Fruit fly (Drosophila melanogaster) whole organism, embryonic: Measurements from ENCODE around the gene snz.

Source experiments
- Ada2b ChIP-seq: fragments of 200-800 bp; sonication (Bioruptor generic); IDR thresholded peaks from 2 replicates; pipeline ENCODE4 v1.3.6; 2022; ENCODE audit warnings: missing biosample characterization, missing genetic modification characterization
- Aef1 ChIP-seq: fragments of 200-800 bp; sonication (Bioruptor generic); IDR thresholded peaks from 3 replicates; pipeline ENCODE4 v1.3.6; 2022; ENCODE audit warnings: missing biosample characterization, missing genetic modification characterization
- Atf3 ChIP-seq: fragments of 200-800 bp; sonication (Bioruptor generic); optimal IDR thresholded peaks from 3 replicates; lab custom pipeline; 2016; ENCODE audit warnings: missing biosample characterization, missing genetic modification characterization
- Atf6 ChIP-seq: fragments of 200-800 bp; sonication (Bioruptor generic); IDR thresholded peaks from 2 replicates; pipeline ENCODE4 v1.3.6; 2022; ENCODE audit warnings: missing biosample characterization, missing genetic modification characterization
- CG1024 ChIP-seq: fragments of 200-800 bp; sonication (Bioruptor generic); IDR thresholded peaks from 2 replicates; pipeline ENCODE4 v1.3.6; 2022; ENCODE audit warnings: missing biosample characterization, missing genetic modification characterization
- CG12071 ChIP-seq: fragments of 200-800 bp; sonication (Bioruptor generic); optimal IDR thresholded peaks from 3 replicates; lab custom pipeline; 2018; ENCODE audit warnings: missing biosample characterization, mild to moderate bottlenecking, missing genetic modification characterization
- CG12391 ChIP-seq: fragments of 200-800 bp; sonication (Bioruptor generic); optimal IDR thresholded peaks from 3 replicates; lab custom pipeline; 2018; ENCODE audit warnings: missing biosample characterization, mild to moderate bottlenecking, missing genetic modification characterization, moderate library complexity
- CG13624 ChIP-seq: fragments of 200-800 bp; sonication (Bioruptor generic); optimal IDR thresholded peaks from 2 replicates; lab custom pipeline; 2016; ENCODE audit warnings: missing biosample characterization, missing genetic modification characterization
- CG16813 ChIP-seq: fragments of 200-800 bp; sonication (Bioruptor generic); IDR thresholded peaks from 3 replicates; pipeline ENCODE4 v1.3.6; 2022; ENCODE audit warnings: missing biosample characterization, missing genetic modification characterization; ENCODE audit not compliant: partially characterized antibody
- CG17612 ChIP-seq: fragments of 200-800 bp; sonication (Bioruptor generic); IDR thresholded peaks from 2 replicates; pipeline ENCODE4 v1.3.6; 2022; ENCODE audit warnings: missing biosample characterization, missing genetic modification characterization
- CG18476 ChIP-seq: fragments of 200-800 bp; sonication (Bioruptor generic); optimal IDR thresholded peaks from 2 replicates; lab custom pipeline; 2016; ENCODE audit warnings: missing biosample characterization, mild to moderate bottlenecking, missing genetic modification characterization
- CG18599 ChIP-seq: fragments of 200-800 bp; sonication (Bioruptor generic); optimal IDR thresholded peaks from 3 replicates; lab custom pipeline; 2017; ENCODE audit warnings: missing biosample characterization, missing genetic modification characterization, mild to moderate bottlenecking, moderate library complexity, missing genetic modification reagents
- CG2199 ChIP-seq: fragments of 200-800 bp; sonication (Bioruptor generic); IDR thresholded peaks from 3 replicates; pipeline ENCODE4 v1.3.6; 2022; ENCODE audit warnings: missing biosample characterization, missing genetic modification characterization
- CG30403 ChIP-seq: fragments of 200-800 bp; sonication (Bioruptor generic); optimal IDR thresholded peaks from 3 replicates; lab custom pipeline; 2016; ENCODE audit warnings: missing biosample characterization, missing genetic modification characterization
- CG30431 ChIP-seq: fragments of 200-800 bp; sonication (Bioruptor generic); optimal IDR thresholded peaks from 2 replicates; lab custom pipeline; 2017; ENCODE audit warnings: missing biosample characterization, missing genetic modification characterization
- CG31365 ChIP-seq: fragments of 200-800 bp; sonication (Bioruptor generic); optimal IDR thresholded peaks from 2 replicates; lab custom pipeline; 2018; ENCODE audit warnings: missing biosample characterization, mild to moderate bottlenecking, missing genetic modification characterization
- CG3838 ChIP-seq: fragments of 200-800 bp; sonication (Bioruptor generic); optimal IDR thresholded peaks from 3 replicates; lab custom pipeline; 2016; ENCODE audit warnings: missing biosample characterization, missing genetic modification characterization
- CG3847 ChIP-seq: fragments of 200-800 bp; sonication (Bioruptor generic); IDR thresholded peaks from 2 replicates; pipeline ENCODE4 v1.3.6; 2022; ENCODE audit warnings: missing biosample characterization, missing genetic modification characterization
- CG3995 ChIP-seq: fragments of 200-800 bp; sonication (Bioruptor generic); optimal IDR thresholded peaks from 3 replicates; lab custom pipeline; 2016; ENCODE audit warnings: missing biosample characterization, missing genetic modification characterization
- CG4820 ChIP-seq: fragments of 200-800 bp; sonication (Bioruptor generic); optimal IDR thresholded peaks from 3 replicates; lab custom pipeline; 2016; ENCODE audit warnings: missing biosample characterization, missing genetic modification characterization
- CG7357 ChIP-seq: fragments of 200-800 bp; sonication (Bioruptor generic); IDR thresholded peaks from 3 replicates; pipeline ENCODE4 v1.3.6; 2022; ENCODE audit warnings: missing biosample characterization, missing genetic modification characterization
- CG7372 ChIP-seq: fragments of 200-800 bp; sonication (Bioruptor generic); IDR thresholded peaks from 2 replicates; pipeline ENCODE4 v1.3.6; 2022; ENCODE audit warnings: missing biosample characterization, missing genetic modification characterization
- CG7839 ChIP-seq: fragments of 200-800 bp; sonication (Bioruptor generic); optimal IDR thresholded peaks from 3 replicates; lab custom pipeline; 2018; ENCODE audit warnings: missing biosample characterization, mild to moderate bottlenecking, missing genetic modification characterization, moderate library complexity
- CoRest ChIP-seq: fragments of 200-800 bp; sonication (Bioruptor generic); optimal IDR thresholded peaks from 3 replicates; lab custom pipeline; 2018; ENCODE audit warnings: missing biosample characterization, mild to moderate bottlenecking, missing genetic modification characterization, moderate library complexity
- Dip3 ChIP-seq: fragments of 200-800 bp; sonication (Bioruptor generic); optimal IDR thresholded peaks from 3 replicates; lab custom pipeline; 2016; ENCODE audit warnings: missing biosample characterization, missing genetic modification characterization
- E2f1 ChIP-seq: fragments of 200-800 bp; sonication (Bioruptor generic); IDR thresholded peaks from 2 replicates; pipeline ENCODE4 v1.3.6; 2022; ENCODE audit warnings: missing biosample characterization, missing genetic modification characterization
- Ets65A ChIP-seq: fragments of 200-800 bp; sonication (Bioruptor generic); peaks from one replicate; lab custom pipeline; 2016; ENCODE audit warnings: missing biosample characterization, missing genetic modification characterization
- GATAe ChIP-seq: fragments of 200-800 bp; sonication (Bioruptor generic); conservative IDR thresholded peaks from 2 replicates; pipeline ENCODE4 v1.3.6; 2022; ENCODE audit warnings: missing biosample characterization, missing genetic modification characterization
- H2.0 ChIP-seq: fragments of 200-800 bp; sonication (Bioruptor generic); IDR thresholded peaks from 2 replicates; pipeline ENCODE4 v1.3.6; 2022; ENCODE audit warnings: missing biosample characterization, missing genetic modification characterization
- Hmr ChIP-seq: fragments of 200-800 bp; sonication (Bioruptor generic); optimal IDR thresholded peaks from 3 replicates; lab custom pipeline; 2017; ENCODE audit warnings: mild to moderate bottlenecking, missing biosample characterization, missing genetic modification reagents, missing genetic modification characterization
- Hmx ChIP-seq: fragments of 200-800 bp; sonication (Bioruptor generic); optimal IDR thresholded peaks from 2 replicates; lab custom pipeline; 2016; ENCODE audit warnings: missing biosample characterization, missing genetic modification characterization
- Kr ChIP-seq: fragments of 200-800 bp; sonication (Bioruptor generic); optimal IDR thresholded peaks from 2 replicates; lab custom pipeline; 2017; ENCODE audit warnings: missing biosample characterization, mild to moderate bottlenecking, missing genetic modification characterization
- amos ChIP-seq: fragments of 200-800 bp; sonication (Bioruptor generic); IDR thresholded peaks from 2 replicates; pipeline ENCODE4 v1.3.6; 2022; ENCODE audit warnings: missing biosample characterization, missing genetic modification characterization; ENCODE audit not compliant: partially characterized antibody
- bsh ChIP-seq, 2 experiments: fragments of 200-800 bp; sonication (Bioruptor generic); optimal IDR thresholded peaks; 2 replicates each; lab custom pipeline; 2017 to 2018; ENCODE audit warnings: mild to moderate bottlenecking in 2 of 2, missing biosample characterization in 2 of 2, missing genetic modification characterization in 2 of 2, moderate library complexity in 1 of 2
- chinmo ChIP-seq: fragments of 200-800 bp; sonication (Bioruptor generic); IDR thresholded peaks from 4 replicates; pipeline ENCODE4 v1.3.6; 2022; ENCODE audit warnings: missing biosample characterization, missing genetic modification characterization; ENCODE audit not compliant: partially characterized antibody
- ci ChIP-seq: fragments of 200-800 bp; sonication (Bioruptor generic); IDR thresholded peaks from 3 replicates; pipeline ENCODE4 v1.3.6; 2022; ENCODE audit warnings: missing biosample characterization, missing genetic modification characterization
- fd3F ChIP-seq: fragments of 200-800 bp; sonication (Bioruptor generic); optimal IDR thresholded peaks from 2 replicates; lab custom pipeline; 2018; ENCODE audit warnings: missing biosample characterization, mild to moderate bottlenecking, missing genetic modification characterization, moderate library complexity
- gcm2 ChIP-seq: fragments of 200-800 bp; sonication (Bioruptor generic); optimal IDR thresholded peaks from 2 replicates; lab custom pipeline; 2016; ENCODE audit warnings: missing biosample characterization, missing genetic modification characterization
- gsb-n ChIP-seq: fragments of 200-800 bp; sonication (Bioruptor generic); optimal IDR thresholded peaks from 3 replicates; lab custom pipeline; 2018; ENCODE audit warnings: missing biosample characterization, mild to moderate bottlenecking, missing genetic modification characterization
- jigr1 ChIP-seq: fragments of 200-800 bp; sonication (Bioruptor generic); IDR thresholded peaks from 3 replicates; pipeline ENCODE4 v1.3.6; 2022; ENCODE audit warnings: missing biosample characterization, missing genetic modification characterization
- lbe ChIP-seq: fragments of 200-800 bp; sonication (Bioruptor generic); optimal IDR thresholded peaks from 2 replicates; lab custom pipeline; 2016; ENCODE audit warnings: missing biosample characterization, mild to moderate bottlenecking, missing genetic modification characterization
- onecut ChIP-seq: fragments of 200-800 bp; sonication (Bioruptor generic); IDR thresholded peaks from 2 replicates; pipeline ENCODE4 v1.3.6; 2022; ENCODE audit warnings: missing biosample characterization, missing genetic modification characterization
- sens ChIP-seq: fragments of 200-800 bp; sonication (Bioruptor generic); peaks from one replicate; lab custom pipeline; 2016; ENCODE audit warnings: missing biosample characterization, missing genetic modification characterization
- shn ChIP-seq: fragments of 200-800 bp; sonication (Bioruptor generic); optimal IDR thresholded peaks from 3 replicates; lab custom pipeline; 2016; ENCODE audit warnings: missing biosample characterization, missing genetic modification characterization
- sima ChIP-seq: fragments of 200-800 bp; sonication (Bioruptor generic); optimal IDR thresholded peaks from 2 replicates; lab custom pipeline; 2016; ENCODE audit warnings: missing biosample characterization, missing genetic modification characterization
- slp2 ChIP-seq: fragments of 200-800 bp; sonication (Bioruptor generic); optimal IDR thresholded peaks from 2 replicates; lab custom pipeline; 2016; ENCODE audit warnings: missing biosample characterization, missing genetic modification characterization
- wek ChIP-seq: fragments of 200-800 bp; sonication (Bioruptor generic); optimal IDR thresholded peaks from 3 replicates; lab custom pipeline; 2018; ENCODE audit warnings: missing biosample characterization, mild to moderate bottlenecking, missing genetic modification characterization, moderate library complexity
- z ChIP-seq: fragments of 200-800 bp; sonication (Bioruptor generic); IDR thresholded peaks from 3 replicates; pipeline ENCODE4 v1.3.6; 2022; ENCODE audit warnings: missing biosample characterization, missing genetic modification characterization
- zfh2 ChIP-seq: fragments of 200-800 bp; sonication (Bioruptor generic); optimal IDR thresholded peaks from 2 replicates; lab custom pipeline; 2016; ENCODE audit warnings: missing biosample characterization, missing genetic modification characterization

The snz gene

dm6 chrX:7937588-7938481 lies 25.9 kb downstream of the snz start (continued):
- TF ChIP-seq H2.0 (GFP tag; lab: Robert Waterston, UW) = 0 out of 2 replicates have a peak, but pooled peaks have one; percentile 40
- TF ChIP-seq onecut = peak; percentile 71
- TF ChIP-seq Atf6 = peak; percentile 23; the same call in 1 of the 2 replicates
- TF ChIP-seq Dip3 (GFP tag; lab: Kevin White, UChicago) = peak; percentile 55
- TF ChIP-seq Ada2b (GFP tag; lab: Robert Waterston, UW) = peak; percentile 41; the same call in 1 of the 2 replicates
- 0 out of 4 replicates have a peak, but pooled peaks have one; percentile 36 for TF ChIP-seq chinmo (GFP tag; lab: Robert Waterston, UW)
- peak; percentile 62 for TF ChIP-seq CG18599 (GFP tag; lab: Kevin White, UChicago)
- TF ChIP-seq CG12391 = peak; percentile 83
- TF ChIP-seq wek = peak; percentile 12
- peak; percentile 2 for TF ChIP-seq zfh2 (GFP tag; lab: Kevin White, UChicago)
- peak; percentile 25 for TF ChIP-seq CG13624 (GFP tag; lab: Kevin White, UChicago)
- no peak for TF ChIP-seq z (GFP tag; lab: Robert Waterston, UW)
- TF ChIP-seq CG30403 (GFP tag; lab: Kevin White, UChicago) = peak; percentile 86
- no peak for TF ChIP-seq Hmx
- TF ChIP-seq CG12071 (GFP tag; lab: Kevin White, UChicago) = peak; percentile 59
- TF ChIP-seq CG2199 = no peak
- TF ChIP-seq GATAe = no peak
- peak; percentile 23 for TF ChIP-seq gcm2
- no peak for TF ChIP-seq CG17612 (GFP tag; lab: Robert Waterston, UW)
- peak; percentile 91 for TF ChIP-seq CoRest (tag; lab: Kevin White, UChicago)
- TF ChIP-seq CG30431 (GFP tag; lab: Kevin White, UChicago) = peak; percentile 86
- peak; percentile 66 for TF ChIP-seq CG18476 (GFP tag; lab: Kevin White, UChicago)
- TF ChIP-seq Aef1 (GFP tag; lab: Robert Waterston, UW) = peak; percentile 47; the same call in 1 of the 3 replicates
- peak; percentile 58 for TF ChIP-seq E2f1
- no peak for TF ChIP-seq amos (GFP tag; lab: Robert Waterston, UW)
- no peak for TF ChIP-seq lbe (GFP tag; lab: Kevin White, UChicago)
- peak; percentile 81 for TF ChIP-seq Atf3 (GFP tag; lab: Kevin White, UChicago)
- peak; percentile 98 for TF ChIP-seq Ets65A
- peak; percentile 89 for TF ChIP-seq shn (GFP tag; lab: Kevin White, UChicago)
- peak; percentile 34 for TF ChIP-seq CG3838 (GFP tag; lab: Kevin White, UChicago)
- no peak for TF ChIP-seq Kr (GFP tag; lab: Kevin White, UChicago)
- peak; percentile 89 for TF ChIP-seq slp2
- TF ChIP-seq ci (GFP tag; lab: Robert Waterston, UW) = peak; percentile 59; the same call in 1 of the 3 replicates
- peak; percentile 73 for TF ChIP-seq CG4820 (GFP tag; lab: Kevin White, UChicago)
- peak; percentile 58; the same call in 1 of the 2 replicates for TF ChIP-seq CG7372 (GFP tag; lab: Robert Waterston, UW)
- 0 out of 2 replicates have a peak, but pooled peaks have one; percentile 42 for TF ChIP-seq CG1024
- no peak for TF ChIP-seq CG3995 (GFP tag; lab: Kevin White, UChicago)
- TF ChIP-seq fd3F (GFP tag; lab: Kevin White, UChicago) = peak; percentile 14
- peak; percentile 79 for TF ChIP-seq gsb-n
- no peak; the same call in 2 of the 3 replicates for TF ChIP-seq CG16813 (GFP tag; lab: Robert Waterston, UW)
- TF ChIP-seq sima (GFP tag; lab: Kevin White, UChicago) = no peak
- peak; percentile 58 for TF ChIP-seq Hmr
- peak; percentile 38; the same call in 1 of the 2 replicates for TF ChIP-seq CG3847 (GFP tag; lab: Robert Waterston, UW)
- TF ChIP-seq sens (GFP tag; lab: Kevin White, UChicago) = peak; percentile 98
- TF ChIP-seq bsh (GFP tag; optimal IDR thresholded peaks at IDR 0.05; lab: Kevin White, UChicago) = peak; percentile 66 to 87
- TF ChIP-seq CG31365 (tag; lab: Kevin White, UChicago) = peak; percentile 2
- TF ChIP-seq CG7839 (tag; lab: Kevin White, UChicago) = peak; percentile 87
- TF ChIP-seq CG7357 (GFP tag; lab: Robert Waterston, UW) = peak; percentile 58; the same call in 2 of the 3 replicates
- TF ChIP-seq jigr1 (GFP tag; lab: Robert Waterston, UW) = peak; percentile 69; the same call in 2 of the 3 replicates
